Worm (Caenorhabditis elegans) whole organism, L4/young adult: ENCODE results near the gene T22F7.4.

Experiments
- W03F9.2 ChIP-seq: fragments of 150-350 bp; optimal IDR thresholded peaks from 2 replicates; lab custom pipeline; 2014; ENCODE audit warnings: missing biosample characterization, missing genetic modification characterization
- dao-5 ChIP-seq: sonication (generic microtip); optimal IDR thresholded peaks from 2 replicates; lab custom pipeline; 2016; ENCODE audit warnings: missing genotype, missing genetic modification characterization, moderate library complexity, missing compliant biosample characterization
- him-1 ChIP-seq: sonication (generic microtip); optimal IDR thresholded peaks from 2 replicates; lab custom pipeline; 2016; ENCODE audit warnings: missing genotype, missing genetic modification reagents, missing genetic modification characterization, missing compliant biosample characterization

DNA sequence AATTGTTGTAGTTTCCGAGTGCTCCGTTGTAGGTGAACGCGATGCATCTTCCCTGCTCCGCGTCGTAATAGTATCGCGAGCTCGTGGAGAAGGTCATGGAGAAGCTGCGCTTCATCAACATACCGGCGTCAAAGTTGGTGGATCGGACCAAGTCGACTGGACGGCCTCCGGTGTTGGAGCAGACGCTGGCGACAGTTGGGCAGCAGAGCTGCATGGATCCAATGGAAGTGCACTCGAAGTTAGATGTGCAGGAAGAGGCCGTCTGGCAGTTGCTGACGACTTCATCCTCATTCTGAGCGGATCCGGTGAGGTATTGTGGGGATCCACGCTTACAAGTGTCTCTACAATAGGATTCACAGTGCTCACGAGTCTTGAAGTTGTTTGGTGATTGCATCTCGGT is 17.7 kb downstream of the T22F7.4 start:
- no peak for TF ChIP-seq dao-5 (tag; lab: Kevin White, UChicago)
- no peak for TF ChIP-seq him-1 (tag; lab: Kevin White, UChicago)
- TF ChIP-seq W03F9.2 (tag; lab: Kevin White, UChicago) = no peak
